Worm (Caenorhabditis elegans): ENCODE results near the gene srx-136.

Gene srx-136

ce11 chrV:13857132-13857531 is at the start of gene srx-136:
srx-136 (plus strand) TSS chrV:13857432.
- TF ChIP-seq F26F4.8 (GFP tag; conservative IDR thresholded peaks at IDR 0.05) (no peak), F37D6.2 (tag; optimal IDR thresholded peaks at IDR 0.05) (no peak), ceh-20 (GFP tag; IDR thresholded peaks at IDR 0.05) (no peak), lin-13 (GFP tag; optimal IDR thresholded peaks at IDR 0.05) (no peak), ceh-44 (GFP tag; IDR thresholded peaks at IDR 0.05) (no peak), dmd-9 (GFP tag; IDR thresholded peaks at IDR 0.05) (no peak)

DNA sequence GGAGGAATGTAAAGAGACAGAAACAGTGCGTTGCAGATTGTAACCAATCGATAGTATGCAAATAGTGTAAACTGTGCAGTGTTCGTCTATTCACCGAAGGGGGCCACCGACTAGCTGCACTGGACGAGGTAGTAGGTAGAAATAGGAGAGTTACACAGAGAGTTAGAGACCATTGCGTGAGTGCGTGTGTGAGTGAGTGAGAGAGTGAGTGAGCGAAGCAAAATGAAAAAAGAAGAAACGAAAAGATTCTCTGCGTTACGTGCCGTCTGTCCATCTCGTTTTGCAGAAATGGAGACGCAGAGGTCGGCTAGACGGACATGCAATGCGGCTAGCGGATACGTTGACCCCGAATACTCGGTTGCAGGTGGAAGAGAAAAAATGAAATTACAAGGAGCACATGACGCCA is 48.8 kb upstream of the srx-136 start:
- TF ChIP-seq pha-4 (GFP tag; IDR thresholded peaks at IDR 0.05) (no peak), pha-4 (tag; optimal IDR thresholded peaks at IDR 0.05) (peak; percentile 28), tra-1 (GFP tag; IDR thresholded peaks at IDR 0.05) (no peak), ces-1 (GFP tag; optimal IDR thresholded peaks at IDR 0.05) (no peak), zag-1 (tag; optimal IDR thresholded peaks at IDR 0.05) (no peak), T20F7.1 (GFP tag; optimal IDR thresholded peaks at IDR 0.05) (peak; percentile 2), ctbp-1 (GFP tag; IDR thresholded peaks at IDR 0.05) (peak; percentile 66; the same call in 1 of the 2 replicates), aly-2 (tag; optimal IDR thresholded peaks at IDR 0.05) (no peak), T26A8.4 (GFP tag; IDR thresholded peaks at IDR 0.05) (no peak), egl-43 (GFP tag; IDR thresholded peaks at IDR 0.05) (peak; percentile 55; the same call in 1 of the 2 replicates), mep-1 (tag; optimal IDR thresholded peaks at IDR 0.05) (no peak), unc-39 (tag; optimal IDR thresholded peaks at IDR 0.05) (no peak), ZK546.5 (tag; optimal IDR thresholded peaks at IDR 0.05) (no peak), nhr-41 (GFP tag; IDR thresholded peaks at IDR 0.05) (no peak), dmd-6 (GFP tag; IDR thresholded peaks at IDR 0.05) (peak; percentile 60), nhr-42 (GFP tag; IDR thresholded peaks at IDR 0.05) (no peak), F26F4.8 (GFP tag; conservative IDR thresholded peaks at IDR 0.05) (no peak), fos-1 (tag; optimal IDR thresholded peaks at IDR 0.05) (no peak), nhr-28 (tag; optimal IDR thresholded peaks at IDR 0.05) (peak; percentile 66), gei-8 (GFP tag; optimal IDR thresholded peaks at IDR 0.05) (no peak), hmg-1.1 (GFP tag; IDR thresholded peaks at IDR 0.05) (peak; percentile 74), lin-1 (GFP tag; IDR thresholded peaks at IDR 0.05) (0 out of 2 replicates have a peak, but pooled peaks have one; percentile 31), ceh-20 (GFP tag; IDR thresholded peaks at IDR 0.05) (peak; percentile 25; the same call in 1 of the 2 replicates), Y75B8A.6 (GFP tag; IDR thresholded peaks at IDR 0.05) (no peak), daf-12 (tag; optimal IDR thresholded peaks at IDR 0.05) (no peak), pqm-1 (tag; optimal IDR thresholded peaks at IDR 0.05) (no peak), attf-4 (tag; optimal IDR thresholded peaks at IDR 0.05) (no peak), R02D3.7 (tag; optimal IDR thresholded peaks at IDR 0.05) (no peak), F37D6.2 (tag; optimal IDR thresholded peaks at IDR 0.05) (peak; percentile 25), hlh-11 (tag; optimal IDR thresholded peaks at IDR 0.05) (peak; percentile 83), rbr-2 (tag; optimal IDR thresholded peaks at IDR 0.05) (peak; percentile 73), mxl-3 (GFP tag; optimal IDR thresholded peaks at IDR 0.05) (peak; percentile 74), zfp-3 (GFP tag; conservative IDR thresholded peaks at IDR 0.05) (no peak), zip-2 (tag; optimal IDR thresholded peaks at IDR 0.05) (no peak), egl-27 (tag; optimal IDR thresholded peaks at IDR 0.05) (no peak), saeg-2 (GFP tag; IDR thresholded peaks at IDR 0.05) (no peak), mdl-1 (tag; optimal IDR thresholded peaks at IDR 0.05) (peak in 1 of 2 experiments; percentile 78), nhr-111 (GFP tag; optimal IDR thresholded peaks at IDR 0.05) (no peak), hlh-30 (tag; optimal IDR thresholded peaks at IDR 0.05; ENCODE audit: insufficient read depth) (peak; percentile 49), mes-2 (tag; optimal IDR thresholded peaks at IDR 0.05; ENCODE audit: poor library complexity, severe bottlenecking) (peak; percentile 75), set-16 (GFP tag; IDR thresholded peaks at IDR 0.05) (peak; percentile 17; the same call in 1 of the 2 replicates), aha-1 (tag) (peak; percentile 84), nhr-6 (tag; optimal IDR thresholded peaks at IDR 0.05) (peak; percentile 92), jun-1 (tag; optimal IDR thresholded peaks at IDR 0.05) (no peak), cey-2 (tag; optimal IDR thresholded peaks at IDR 0.05; ENCODE audit: borderline replicate concordance, insufficient read depth) (no peak), nhr-25 (tag; optimal IDR thresholded peaks at IDR 0.05; ENCODE audit: borderline replicate concordance, insufficient read depth) (peak; percentile 28)
